Worm (Caenorhabditis elegans): ENCODE results near the gene T03E6.8.

- no peak for TF ChIP-seq ets-4 (tag; optimal IDR thresholded peaks at IDR 0.05)
- TF ChIP-seq dmd-4 (tag; optimal IDR thresholded peaks at IDR 0.05; ENCODE audit: borderline replicate concordance), result no peak
- no peak for TF ChIP-seq pqm-1 (tag; optimal IDR thresholded peaks at IDR 0.05)
- TF ChIP-seq che-1 (tag; optimal IDR thresholded peaks at IDR 0.05), result no peak
- no peak for TF ChIP-seq elt-4 (tag; optimal IDR thresholded peaks at IDR 0.05)
- no peak for TF ChIP-seq dve-1 (tag; optimal IDR thresholded peaks at IDR 0.05)
- TF ChIP-seq pha-4 (tag; optimal IDR thresholded peaks at IDR 0.05), result no peak
- TF ChIP-seq K02D7.2 (tag; optimal IDR thresholded peaks at IDR 0.05), result no peak
- no peak for TF ChIP-seq sdc-2 (tag; optimal IDR thresholded peaks at IDR 0.05)
- no peak for TF ChIP-seq pax-1 (tag; optimal IDR thresholded peaks at IDR 0.05)
- no peak for TF ChIP-seq ceh-9 (tag; optimal IDR thresholded peaks at IDR 0.05)
- TF ChIP-seq fkh-10 (GFP tag; optimal IDR thresholded peaks at IDR 0.05), result no peak
Measured at ce11 chrV:16588428-16588827, 14.6 kb downstream of the T03E6.8 start, which contains the start of gene srw-73.
